Worm (Caenorhabditis elegans) whole organism, L4 larva: ENCODE measurements around the gene C45G9.4.

ENCODE experiments used
- F10B5.3 ChIP-seq: sonication (generic microtip); optimal IDR thresholded peaks from 2 replicates; lab custom pipeline; 2016; ENCODE audit warnings: mild to moderate bottlenecking, missing genetic modification characterization, missing compliant biosample characterization
- F37D6.2 ChIP-seq: sonication (generic microtip); optimal IDR thresholded peaks from 2 replicates; lab custom pipeline; 2016; ENCODE audit warnings: mild to moderate bottlenecking, missing genetic modification characterization, missing compliant biosample characterization
- T20F7.1 ChIP-seq: fragments of 200-800 bp; sonication (Bioruptor generic); optimal IDR thresholded peaks from 2 replicates; lab custom pipeline; 2018; ENCODE audit warnings: mild to moderate bottlenecking, missing genetic modification characterization, missing compliant biosample characterization
- Y105C5A.15 ChIP-seq: fragments of 200-800 bp; sonication (Bioruptor generic); IDR thresholded peaks from 2 replicates; pipeline ENCODE4 v1.3.6; 2022; ENCODE audit warnings: missing genetic modification characterization, missing compliant biosample characterization
- Y5F2A.4 ChIP-seq: fragments of 200-800 bp; sonication (Bioruptor generic); optimal IDR thresholded peaks from 2 replicates; lab custom pipeline; 2018; ENCODE audit warnings: mild to moderate bottlenecking, missing genetic modification characterization, missing compliant biosample characterization
- Y75B8A.6 ChIP-seq: fragments of 200-800 bp; sonication (Bioruptor generic); IDR thresholded peaks from 2 replicates; pipeline ENCODE4 v1.3.6; 2022; ENCODE audit warnings: missing genetic modification reagents, missing genetic modification characterization, missing compliant biosample characterization
- ZK337.2 ChIP-seq: fragments of 200-800 bp; sonication (Bioruptor generic); IDR thresholded peaks from 2 replicates; pipeline ENCODE4 v1.3.6; 2022; ENCODE audit warnings: missing genetic modification reagents, missing genetic modification characterization, missing compliant biosample characterization
- ZK546.5 ChIP-seq, 2 experiments: sonication (generic microtip); optimal IDR thresholded peaks; 2 replicates each; lab custom pipeline; 2017; ENCODE audit warnings: missing biosample characterization in 2 of 2, missing genetic modification characterization in 2 of 2
- aly-2 ChIP-seq: sonication (generic microtip); optimal IDR thresholded peaks from 2 replicates; lab custom pipeline; 2018; ENCODE audit warnings: missing biosample characterization, missing genetic modification characterization
- ama-1 ChIP-seq: fragments of 150-350 bp; optimal IDR thresholded peaks from 2 replicates; lab custom pipeline; 2014; ENCODE audit warnings: inconsistent platforms, mixed read lengths
- arid-1 ChIP-seq: fragments of 200-800 bp; sonication (Bioruptor generic); conservative IDR thresholded peaks from 2 replicates; pipeline ENCODE4 v1.3.6; 2022; ENCODE audit warnings: missing genetic modification reagents, missing genetic modification characterization, missing compliant biosample characterization
- attf-4 ChIP-seq: sonication (generic microtip); optimal IDR thresholded peaks from 3 replicates; lab custom pipeline; 2017; ENCODE audit warnings: missing biosample characterization, missing genetic modification characterization
- ceh-32 ChIP-seq: sonication (generic microtip); optimal IDR thresholded peaks from 2 replicates; lab custom pipeline; 2016; ENCODE audit warnings: mild to moderate bottlenecking, missing genetic modification characterization, missing compliant biosample characterization; ENCODE audit not compliant: poor library complexity
- ceh-44 ChIP-seq: fragments of 200-800 bp; sonication (Bioruptor generic); IDR thresholded peaks from 2 replicates; pipeline ENCODE4 v1.3.6; 2022; ENCODE audit warnings: missing genetic modification reagents, missing genetic modification characterization, missing compliant biosample characterization
- ceh-62 ChIP-seq: sonication (generic microtip); optimal IDR thresholded peaks from 2 replicates; lab custom pipeline; 2017; ENCODE audit warnings: missing biosample characterization, missing genetic modification characterization
- ces-1 ChIP-seq: fragments of 150-350 bp; sonication (generic microtip); optimal IDR thresholded peaks from 4 replicates; lab custom pipeline; 2014; ENCODE audit warnings: missing biosample characterization, missing genetic modification reagents, missing genetic modification characterization
- cey-2 ChIP-seq: sonication (generic microtip); optimal IDR thresholded peaks from 3 replicates; lab custom pipeline; 2017; ENCODE audit warnings: missing genetic modification characterization, mild to moderate bottlenecking, missing compliant biosample characterization, antibody characterized with exemption, borderline replicate concordance; ENCODE audit not compliant: insufficient read depth
- daf-12 ChIP-seq: fragments of 150-350 bp; optimal IDR thresholded peaks from 2 replicates; lab custom pipeline; 2014; ENCODE audit warnings: missing biosample characterization, missing genetic modification reagents, missing genetic modification characterization
- dmd-6 ChIP-seq: fragments of 200-800 bp; sonication (Bioruptor generic); IDR thresholded peaks from 2 replicates; pipeline ENCODE4 v1.3.6; 2022; ENCODE audit warnings: missing genetic modification reagents, missing genetic modification characterization, missing compliant biosample characterization
- dmd-8 ChIP-seq: fragments of 200-800 bp; sonication (Bioruptor generic); IDR thresholded peaks from 2 replicates; pipeline ENCODE4 v1.3.6; 2022; ENCODE audit warnings: missing genetic modification characterization, missing compliant biosample characterization
- duxl-1 ChIP-seq: sonication (generic microtip); optimal IDR thresholded peaks from 2 replicates; lab custom pipeline; 2016; ENCODE audit warnings: mild to moderate bottlenecking, missing genetic modification characterization, moderate library complexity, missing compliant biosample characterization; ENCODE audit not compliant: poor library complexity
- dve-1 ChIP-seq: sonication (generic microtip); optimal IDR thresholded peaks from 2 replicates; lab custom pipeline; 2017; ENCODE audit warnings: antibody characterized with exemption, mild to moderate bottlenecking, missing genetic modification characterization, missing compliant biosample characterization; ENCODE audit not compliant: insufficient read depth
- egl-27 ChIP-seq: sonication (generic microtip); optimal IDR thresholded peaks from 3 replicates; lab custom pipeline; 2017; ENCODE audit warnings: missing biosample characterization, missing genetic modification reagents, missing genetic modification characterization
- egl-43 ChIP-seq: fragments of 200-800 bp; sonication (Bioruptor generic); IDR thresholded peaks from 2 replicates; pipeline ENCODE4 v1.3.6; 2022; ENCODE audit warnings: missing genetic modification reagents, missing genetic modification characterization, missing compliant biosample characterization
- hif-1 ChIP-seq, 2 experiments: sonication (generic microtip); optimal IDR thresholded peaks; 2 replicates each; lab custom pipeline; 2016 to 2017; ENCODE audit warnings: missing compliant biosample characterization in 2 of 2, missing genetic modification characterization in 2 of 2, missing genetic modification reagents in 2 of 2, missing genotype in 2 of 2, mild to moderate bottlenecking in 1 of 2
- hlh-11 ChIP-seq: fragments of 200-800 bp; sonication (Bioruptor generic); optimal IDR thresholded peaks from 2 replicates; lab custom pipeline; 2018; ENCODE audit warnings: mild to moderate bottlenecking, missing genetic modification characterization, missing compliant biosample characterization
- jun-1 ChIP-seq: fragments of 150-350 bp; optimal IDR thresholded peaks from 2 replicates; lab custom pipeline; 2014; ENCODE audit warnings: missing biosample characterization, missing genetic modification reagents, missing genetic modification characterization
- lin-15B ChIP-seq: fragments of 150-350 bp; sonication (generic microtip); optimal IDR thresholded peaks from 3 replicates; lab custom pipeline; 2014; ENCODE audit warnings: missing biosample characterization, missing genetic modification characterization
- lin-38 ChIP-seq: fragments of 200-800 bp; sonication (Bioruptor generic); IDR thresholded peaks from 2 replicates; pipeline ENCODE4 v1.3.6; 2022; ENCODE audit warnings: missing genetic modification reagents, missing genetic modification characterization, missing compliant biosample characterization
- lin-39 ChIP-seq: fragments of 150-350 bp; optimal IDR thresholded peaks from 2 replicates; lab custom pipeline; 2014; ENCODE audit warnings: missing biosample characterization, missing genetic modification reagents, missing genetic modification characterization
- madf-5 ChIP-seq, 2 experiments: fragments of 200-800 bp; sonication (Bioruptor generic); IDR thresholded peaks; 2 replicates each; pipeline ENCODE4 v1.3.6; 2022; ENCODE audit warnings: missing compliant biosample characterization in 2 of 2, missing genetic modification characterization in 2 of 2
- mdl-1 ChIP-seq, 2 experiments: fragments of 150-350 bp in 1 of 2; sonication (generic microtip) in 1 of 2; optimal IDR thresholded peaks; 2 replicates each; lab custom pipeline; 2014 to 2017; ENCODE audit warnings: missing biosample characterization in 2 of 2, missing genetic modification characterization in 2 of 2
- mes-2 ChIP-seq: sonication (generic microtip); optimal IDR thresholded peaks from 2 replicates; lab custom pipeline; 2016; ENCODE audit warnings: missing genotype, mild to moderate bottlenecking, missing genetic modification characterization, missing compliant biosample characterization; ENCODE audit not compliant: poor library complexity, severe bottlenecking
- nhr-237 ChIP-seq: sonication (generic microtip); optimal IDR thresholded peaks from 2 replicates; lab custom pipeline; 2017; ENCODE audit warnings: missing biosample characterization, missing genetic modification characterization
- nhr-48 ChIP-seq: sonication (generic microtip); optimal IDR thresholded peaks from 2 replicates; lab custom pipeline; 2016; ENCODE audit warnings: mild to moderate bottlenecking, missing genetic modification characterization, missing compliant biosample characterization
- pha-4 ChIP-seq, 2 experiments: fragments of 150-350 bp in 1 of 2; fragments of 200-800 bp in 1 of 2; sonication (Bioruptor generic) in 1 of 2; IDR thresholded peaks in 1 of 2; optimal IDR thresholded peaks in 1 of 2; 2 replicates each; pipeline versions ENCODE4 v1.3.6 to Lab custom; 2014 to 2022; ENCODE audit warnings: missing genetic modification characterization in 2 of 2, missing genetic modification reagents in 2 of 2, missing biosample characterization in 1 of 2, missing compliant biosample characterization in 1 of 2
- rbr-2 ChIP-seq: sonication (generic microtip); optimal IDR thresholded peaks from 2 replicates; lab custom pipeline; 2016; ENCODE audit warnings: missing genotype, missing genetic modification characterization, missing compliant biosample characterization
- saeg-2 ChIP-seq: fragments of 200-800 bp; sonication (Bioruptor generic); IDR thresholded peaks from 2 replicates; pipeline ENCODE4 v1.3.6; 2022; ENCODE audit warnings: missing genetic modification reagents, missing genetic modification characterization, missing compliant biosample characterization
- snpc-1.2 ChIP-seq: fragments of 200-800 bp; sonication (Bioruptor generic); IDR thresholded peaks from 2 replicates; pipeline ENCODE4 v1.3.6; 2022; ENCODE audit warnings: missing genetic modification reagents, missing genetic modification characterization, missing compliant biosample characterization
- snpc-4 ChIP-seq: fragments of 150-350 bp; optimal IDR thresholded peaks from 2 replicates; lab custom pipeline; 2014; ENCODE audit warnings: missing biosample characterization, missing genetic modification characterization
- spr-1 ChIP-seq: sonication (generic microtip); optimal IDR thresholded peaks from 2 replicates; lab custom pipeline; 2016; ENCODE audit warnings: mild to moderate bottlenecking, missing genetic modification characterization, missing compliant biosample characterization
- tag-97 ChIP-seq: fragments of 200-800 bp; sonication (Bioruptor generic); IDR thresholded peaks from 2 replicates; pipeline ENCODE4 v1.3.6; 2022; ENCODE audit warnings: missing genetic modification characterization, missing compliant biosample characterization
- tra-1 ChIP-seq: fragments of 200-800 bp; sonication (Bioruptor generic); IDR thresholded peaks from 2 replicates; pipeline ENCODE4 v1.3.6; 2022; ENCODE audit warnings: missing genetic modification reagents, missing genetic modification characterization, missing compliant biosample characterization
- unc-39 ChIP-seq: sonication (generic microtip); optimal IDR thresholded peaks from 2 replicates; lab custom pipeline; 2017; ENCODE audit warnings: missing biosample characterization, missing genetic modification characterization
- unc-62 ChIP-seq, 3 experiments: fragments of 150-350 bp in 1 of 3; sonication (generic microtip); optimal IDR thresholded peaks in 2 of 3; peaks in 1 of 3; 1 replicate in 1 of 3; 2 replicates in 2 of 3; lab custom pipeline; 2014 to 2017; ENCODE audit warnings: missing biosample characterization in 3 of 3, missing genetic modification characterization in 3 of 3, missing genetic modification reagents in 3 of 3, missing genotype in 1 of 3
- vab-7 ChIP-seq: fragments of 200-800 bp; sonication (Bioruptor generic); IDR thresholded peaks from 2 replicates; pipeline ENCODE4 v1.3.6; 2022; ENCODE audit warnings: missing genetic modification reagents, missing genetic modification characterization, missing compliant biosample characterization
- zag-1 ChIP-seq: fragments of 150-350 bp; optimal IDR thresholded peaks from 2 replicates; lab custom pipeline; 2014; ENCODE audit warnings: missing biosample characterization, missing genetic modification characterization
- zfp-3 ChIP-seq: fragments of 200-800 bp; sonication (Bioruptor generic); conservative IDR thresholded peaks from 2 replicates; pipeline ENCODE4 v1.3.6; 2022; ENCODE audit warnings: missing genetic modification reagents, missing genetic modification characterization, missing compliant biosample characterization

C45G9.4 gene

DNA sequence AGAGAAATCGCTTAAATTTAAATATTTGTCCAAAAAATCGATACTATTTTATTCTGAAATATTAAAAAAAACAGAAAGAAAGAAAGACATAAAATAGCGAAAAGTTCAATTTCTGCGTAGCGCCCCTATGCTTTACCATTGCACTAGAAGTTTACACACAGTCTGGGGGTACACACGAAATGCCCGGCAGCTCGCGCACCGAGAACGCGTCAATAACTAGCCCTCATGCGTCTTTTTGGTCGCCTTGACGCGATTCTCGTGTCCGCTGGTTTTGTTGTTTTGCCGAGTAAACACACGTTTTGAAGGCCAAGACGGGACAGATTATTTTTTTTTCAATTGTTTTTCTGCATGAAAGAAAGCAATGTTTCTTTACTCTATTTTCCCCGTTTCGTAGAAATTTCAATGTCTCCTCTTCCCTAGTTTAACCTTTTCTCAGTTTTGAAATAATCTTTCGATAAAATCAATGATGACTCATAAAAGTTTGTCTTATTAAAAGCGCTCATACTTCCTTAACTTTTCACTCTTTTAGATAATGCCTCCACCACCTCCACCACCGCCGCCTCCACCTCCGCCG is 44.3 kb upstream of the C45G9.4 start, which contains the start of gene wip-1:
wip-1 (plus strand) TSS at position 524 of the 574 bp plus-strand sequence.
- TF ChIP-seq snpc-1.2 (GFP tag; lab: Robert Waterston, UW) (peak; percentile 78), tra-1 (peak; percentile 93), attf-4 (tag; lab: Kevin White, UChicago) (peak; percentile 3), Y5F2A.4 (GFP tag; lab: Kevin White, UChicago) (peak; percentile 77), hif-1 (tag; optimal IDR thresholded peaks at IDR 0.05; lab: Kevin White, UChicago) (peak; percentile 73 to 89), aly-2 (tag; lab: Kevin White, UChicago) (no peak), jun-1 (peak; percentile 95), dmd-8 (GFP tag; lab: Robert Waterston, UW) (peak; percentile 76; the same call in 1 of the 2 replicates), spr-1 (tag; lab: Kevin White, UChicago) (peak; percentile 96), tag-97 (GFP tag; lab: Robert Waterston, UW) (no peak), lin-15B (tag; lab: Kevin White, UChicago) (peak; percentile 65), cey-2 (tag; lab: Kevin White, UChicago) (peak; percentile 57), daf-12 (no peak), ZK337.2 (GFP tag; lab: Robert Waterston, UW) (peak; percentile 69; the same call in 1 of the 2 replicates), zfp-3 (GFP tag; lab: Robert Waterston, UW) (peak; percentile 94), ces-1 (GFP tag; lab: Kevin White, UChicago) (peak; percentile 33), unc-62 (GFP tag; optimal IDR thresholded peaks at IDR 0.05 in 1 of 2; lab: Kevin White, UChicago) (peak in 1 of 2 experiments; percentile 99), unc-62 (tag; optimal IDR thresholded peaks at IDR 0.05; lab: Kevin White, UChicago) (peak; percentile 30), snpc-4 (tag; lab: Kevin White, UChicago) (peak; percentile 52), egl-27 (tag; lab: Kevin White, UChicago) (no peak), hlh-11 (tag; lab: Kevin White, UChicago) (peak; percentile 98), rbr-2 (tag; lab: Kevin White, UChicago) (peak; percentile 98), Y105C5A.15 (GFP tag; lab: Robert Waterston, UW) (peak; percentile 84; the same call in 1 of the 2 replicates), zag-1 (tag; lab: Kevin White, UChicago) (peak; percentile 66), ZK546.5 (tag; optimal IDR thresholded peaks at IDR 0.05; lab: Kevin White, UChicago) (peak in 1 of 2 experiments; percentile 53), arid-1 (GFP tag; lab: Robert Waterston, UW) (peak; percentile 98), mes-2 (tag; lab: Kevin White, UChicago) (peak; percentile 96), ceh-32 (peak; percentile 69), Y75B8A.6 (GFP tag; lab: Robert Waterston, UW) (no peak), saeg-2 (GFP tag; lab: Robert Waterston, UW) (peak; percentile 87; the same call in 1 of the 2 replicates), nhr-48 (peak; percentile 91), ceh-62 (tag; lab: Kevin White, UChicago) (no peak), vab-7 (GFP tag; lab: Robert Waterston, UW) (peak; percentile 88), lin-38 (GFP tag; lab: Robert Waterston, UW) (peak; percentile 95), egl-43 (GFP tag; lab: Robert Waterston, UW) (peak; percentile 96), ceh-44 (GFP tag; lab: Robert Waterston, UW) (peak; percentile 46; the same call in 1 of the 2 replicates), dve-1 (tag; lab: Kevin White, UChicago) (peak; percentile 100), nhr-237 (peak; percentile 60), unc-39 (peak; percentile 19), duxl-1 (tag; lab: Kevin White, UChicago) (peak; percentile 94), mdl-1 (tag; optimal IDR thresholded peaks at IDR 0.05; lab: Kevin White, UChicago) (peak; percentile 20 to 82), T20F7.1 (peak; percentile 95), dmd-6 (GFP tag; lab: Robert Waterston, UW) (peak; percentile 96), ama-1 (lab: Kevin White, UChicago) (peak; percentile 36), F10B5.3 (tag; lab: Kevin White, UChicago) (peak; percentile 93), madf-5 (GFP tag; IDR thresholded peaks at IDR 0.05; lab: Robert Waterston, UW) (peak in 1 of 2 experiments; percentile 90; a peak in 1 of 4 replicates), F37D6.2 (peak; percentile 95), pha-4 (GFP tag; IDR thresholded peaks at IDR 0.05; lab: Robert Waterston, UW) (peak; percentile 96), pha-4 (tag; optimal IDR thresholded peaks at IDR 0.05; lab: Kevin White, UChicago) (peak; percentile 73), lin-39 (tag; lab: Kevin White, UChicago) (peak; percentile 55)
